Fruit fly (Drosophila melanogaster) whole organism, embryonic: ENCODE results near the gene deltaCOP.

Source experiments
- CG10543 ChIP-seq: fragments of 200-800 bp; sonication (Bioruptor generic); optimal IDR thresholded peaks from 3 replicates; lab custom pipeline; 2017; ENCODE audit warnings: missing biosample characterization, mild to moderate bottlenecking, missing genetic modification characterization, moderate library complexity
- CG10979 ChIP-seq: fragments of 200-800 bp; sonication (Bioruptor generic); optimal IDR thresholded peaks from 2 replicates; lab custom pipeline; 2018; ENCODE audit warnings: missing biosample characterization, mild to moderate bottlenecking, missing genetic modification characterization, moderate library complexity
- CG13624 ChIP-seq: fragments of 200-800 bp; sonication (Bioruptor generic); optimal IDR thresholded peaks from 2 replicates; lab custom pipeline; 2016; ENCODE audit warnings: missing biosample characterization, missing genetic modification characterization
- CG1603 ChIP-seq: fragments of 200-800 bp; sonication (Bioruptor generic); optimal IDR thresholded peaks from 2 replicates; lab custom pipeline; 2019; ENCODE audit warnings: missing biosample characterization, mild to moderate bottlenecking, missing genetic modification characterization, moderate library complexity
- CG1792 ChIP-seq: fragments of 200-800 bp; sonication (Bioruptor generic); optimal IDR thresholded peaks from 2 replicates; lab custom pipeline; 2016; ENCODE audit warnings: missing biosample characterization, missing genetic modification characterization
- CG18011 ChIP-seq: fragments of 200-800 bp; sonication (Bioruptor generic); optimal IDR thresholded peaks from 2 replicates; lab custom pipeline; 2017; ENCODE audit warnings: missing biosample characterization, missing genetic modification characterization, mild to moderate bottlenecking, moderate library complexity, missing genotype
- CG34376 ChIP-seq: fragments of 200-800 bp; sonication (Bioruptor generic); optimal IDR thresholded peaks from 2 replicates; lab custom pipeline; 2018; ENCODE audit warnings: missing biosample characterization, mild to moderate bottlenecking, missing genetic modification characterization
- CG43689 ChIP-seq: fragments of 200-800 bp; sonication (Bioruptor generic); IDR thresholded peaks from 2 replicates; pipeline ENCODE4 v1.3.6; 2022; ENCODE audit warnings: missing biosample characterization, missing genetic modification characterization
- CG4730 ChIP-seq: fragments of 200-800 bp; sonication (Bioruptor generic); IDR thresholded peaks from 2 replicates; pipeline ENCODE4 v1.3.6; 2022; ENCODE audit warnings: missing biosample characterization, missing genetic modification characterization
- CG5953 ChIP-seq: fragments of 200-800 bp; sonication (Bioruptor generic); IDR thresholded peaks from 2 replicates; pipeline ENCODE4 v1.3.6; 2022; ENCODE audit warnings: missing biosample characterization, missing genetic modification characterization
- CG6791 ChIP-seq: fragments of 200-800 bp; sonication (Bioruptor generic); IDR thresholded peaks from 3 replicates; pipeline ENCODE4 v1.3.6; 2022; ENCODE audit warnings: missing biosample characterization, missing genetic modification characterization; ENCODE audit not compliant: partially characterized antibody
- CG7357 ChIP-seq: fragments of 200-800 bp; sonication (Bioruptor generic); IDR thresholded peaks from 3 replicates; pipeline ENCODE4 v1.3.6; 2022; ENCODE audit warnings: missing biosample characterization, missing genetic modification characterization
- CG7372 ChIP-seq: fragments of 200-800 bp; sonication (Bioruptor generic); IDR thresholded peaks from 2 replicates; pipeline ENCODE4 v1.3.6; 2022; ENCODE audit warnings: missing biosample characterization, missing genetic modification characterization
- CHES-1-like ChIP-seq: fragments of 200-800 bp; sonication (Bioruptor generic); optimal IDR thresholded peaks from 2 replicates; lab custom pipeline; 2016; ENCODE audit warnings: missing biosample characterization, missing genetic modification characterization
- CoRest ChIP-seq: fragments of 200-800 bp; sonication (Bioruptor generic); optimal IDR thresholded peaks from 3 replicates; lab custom pipeline; 2018; ENCODE audit warnings: missing biosample characterization, mild to moderate bottlenecking, missing genetic modification characterization, moderate library complexity
- D19A ChIP-seq: fragments of 200-800 bp; optimal IDR thresholded peaks from 3 replicates; lab custom pipeline; 2019; ENCODE audit warnings: missing biosample characterization, mild to moderate bottlenecking, missing genetic modification characterization, moderate library complexity
- Elba2 ChIP-seq: fragments of 200-800 bp; sonication (Bioruptor generic); optimal IDR thresholded peaks from 3 replicates; lab custom pipeline; 2016; ENCODE audit warnings: missing biosample characterization, missing genetic modification characterization
- Fer1 ChIP-seq: fragments of 200-800 bp; sonication (Bioruptor generic); optimal IDR thresholded peaks from 2 replicates; lab custom pipeline; 2017; ENCODE audit warnings: missing biosample characterization, mild to moderate bottlenecking, missing genetic modification characterization
- Fer3 ChIP-seq: fragments of 200-800 bp; sonication (Bioruptor generic); optimal IDR thresholded peaks from 2 replicates; lab custom pipeline; 2018; ENCODE audit warnings: missing biosample characterization, mild to moderate bottlenecking, missing genetic modification characterization, moderate library complexity
- HHEX ChIP-seq: fragments of 200-800 bp; sonication (Bioruptor generic); optimal IDR thresholded peaks from 3 replicates; lab custom pipeline; 2017; ENCODE audit warnings: missing biosample characterization, mild to moderate bottlenecking, missing genetic modification characterization, missing genetic modification reagents
- HmgD ChIP-seq: fragments of 200-800 bp; sonication (Bioruptor generic); optimal IDR thresholded peaks from 3 replicates; lab custom pipeline; 2016; ENCODE audit warnings: missing biosample characterization, missing genetic modification characterization
- Meics ChIP-seq: fragments of 200-800 bp; sonication (Bioruptor generic); optimal IDR thresholded peaks from 2 replicates; lab custom pipeline; 2017; ENCODE audit warnings: missing biosample characterization, mild to moderate bottlenecking, missing genetic modification characterization
- NK7.1 ChIP-seq: fragments of 200-800 bp; sonication (Bioruptor generic); optimal IDR thresholded peaks from 3 replicates; lab custom pipeline; 2016; ENCODE audit warnings: missing biosample characterization, missing genetic modification characterization
- Oli ChIP-seq: fragments of 200-800 bp; sonication (Bioruptor generic); optimal IDR thresholded peaks from 2 replicates; lab custom pipeline; 2018; ENCODE audit warnings: missing biosample characterization, mild to moderate bottlenecking, missing genetic modification characterization, moderate library complexity
- Rx ChIP-seq: fragments of 200-800 bp; sonication (Bioruptor generic); IDR thresholded peaks from 2 replicates; pipeline ENCODE4 v1.3.6; 2022; ENCODE audit warnings: missing biosample characterization, missing genetic modification characterization
- Scr ChIP-seq: fragments of 200-800 bp; sonication (Bioruptor generic); IDR thresholded peaks from 2 replicates; pipeline ENCODE4 v1.3.6; 2022; ENCODE audit warnings: missing biosample characterization, missing genetic modification characterization; ENCODE audit not compliant: partially characterized antibody
- Six4 ChIP-seq: fragments of 200-800 bp; sonication (Bioruptor generic); optimal IDR thresholded peaks from 2 replicates; lab custom pipeline; 2016; ENCODE audit warnings: missing biosample characterization, missing genetic modification characterization
- Trl ChIP-seq, 3 experiments: fragments of >200 bp in 2 of 3; fragments of 200-800 bp in 1 of 3; sonication (Bioruptor generic) in 1 of 3; optimal IDR thresholded peaks; 2 replicates in 1 of 3; 3 replicates in 2 of 3; lab custom pipeline; 2016 to 2017; ENCODE audit warnings: missing biosample characterization in 1 of 3, missing genetic modification characterization in 1 of 3
- ash1 ChIP-seq: fragments of 200-800 bp; sonication (Bioruptor generic); optimal IDR thresholded peaks from 2 replicates; lab custom pipeline; 2018; ENCODE audit warnings: missing biosample characterization, mild to moderate bottlenecking, missing genetic modification characterization
- bowl ChIP-seq: fragments of 200-800 bp; sonication (Bioruptor generic); IDR thresholded peaks from 2 replicates; pipeline ENCODE4 v1.3.6; 2022; ENCODE audit warnings: missing biosample characterization, missing genetic modification characterization
- bsh ChIP-seq, 2 experiments: fragments of 200-800 bp; sonication (Bioruptor generic); optimal IDR thresholded peaks; 2 replicates each; lab custom pipeline; 2017 to 2018; ENCODE audit warnings: mild to moderate bottlenecking in 2 of 2, missing biosample characterization in 2 of 2, missing genetic modification characterization in 2 of 2, moderate library complexity in 1 of 2
- cad ChIP-seq: fragments of >200 bp; optimal IDR thresholded peaks from 2 replicates; lab custom pipeline; 2017; ENCODE audit warnings: missing biosample characterization, missing genetic modification characterization
- cg ChIP-seq: fragments of 200-800 bp; sonication (Bioruptor generic); optimal IDR thresholded peaks from 3 replicates; lab custom pipeline; 2019; ENCODE audit warnings: missing biosample characterization, mild to moderate bottlenecking, missing genetic modification characterization, moderate library complexity
- ci ChIP-seq: fragments of 200-800 bp; sonication (Bioruptor generic); IDR thresholded peaks from 3 replicates; pipeline ENCODE4 v1.3.6; 2022; ENCODE audit warnings: missing biosample characterization, missing genetic modification characterization
- da ChIP-seq: fragments of 200-800 bp; sonication (Bioruptor generic); optimal IDR thresholded peaks from 2 replicates; lab custom pipeline; 2016; ENCODE audit warnings: missing biosample characterization, missing genetic modification characterization
- dmrt99B ChIP-seq: fragments of 200-800 bp; sonication (Bioruptor generic); optimal IDR thresholded peaks from 2 replicates; lab custom pipeline; 2018; ENCODE audit warnings: missing biosample characterization, mild to moderate bottlenecking, missing genetic modification characterization, moderate library complexity
- exex ChIP-seq: fragments of 200-800 bp; sonication (Bioruptor generic); optimal IDR thresholded peaks from 4 replicates; lab custom pipeline; 2018; ENCODE audit warnings: missing biosample characterization, mild to moderate bottlenecking, missing genetic modification characterization, moderate library complexity
- fd64A ChIP-seq: fragments of 200-800 bp; sonication (Bioruptor generic); optimal IDR thresholded peaks from 3 replicates; lab custom pipeline; 2018; ENCODE audit warnings: missing biosample characterization, mild to moderate bottlenecking, missing genetic modification characterization
- hbn ChIP-seq: fragments of 200-800 bp; sonication (Bioruptor generic); IDR thresholded peaks from 2 replicates; pipeline ENCODE4 v1.3.6; 2022; ENCODE audit warnings: missing biosample characterization, missing genetic modification characterization; ENCODE audit not compliant: partially characterized antibody
- hth ChIP-seq: fragments of >200 bp; optimal IDR thresholded peaks from 2 replicates; lab custom pipeline; 2017; ENCODE audit warnings: inconsistent platforms
- jigr1 ChIP-seq: fragments of 200-800 bp; sonication (Bioruptor generic); IDR thresholded peaks from 3 replicates; pipeline ENCODE4 v1.3.6; 2022; ENCODE audit warnings: missing biosample characterization, missing genetic modification characterization
- jumu ChIP-seq: fragments of 200-800 bp; sonication (Bioruptor generic); optimal IDR thresholded peaks from 3 replicates; lab custom pipeline; 2016; ENCODE audit warnings: missing biosample characterization, missing genetic modification characterization
- nerfin-1 ChIP-seq: fragments of 200-800 bp; sonication (Bioruptor generic); optimal IDR thresholded peaks from 3 replicates; lab custom pipeline; 2019; ENCODE audit warnings: missing biosample characterization, mild to moderate bottlenecking, missing genetic modification characterization, moderate library complexity
- otp ChIP-seq: fragments of 200-800 bp; sonication (Bioruptor generic); IDR thresholded peaks from 3 replicates; pipeline ENCODE4, ENCODE4 v1.3.6; 2022; ENCODE audit warnings: missing biosample characterization, missing genetic modification characterization
- salm ChIP-seq: fragments of 200-800 bp; sonication (Bioruptor generic); optimal IDR thresholded peaks from 2 replicates; lab custom pipeline; 2018; ENCODE audit warnings: missing biosample characterization, mild to moderate bottlenecking, missing genetic modification characterization
- slou ChIP-seq: fragments of 200-800 bp; sonication (Bioruptor generic); optimal IDR thresholded peaks from 3 replicates; lab custom pipeline; 2016; ENCODE audit warnings: missing biosample characterization, missing genetic modification characterization
- sug ChIP-seq: fragments of 200-800 bp; optimal IDR thresholded peaks from 2 replicates; lab custom pipeline; 2019; ENCODE audit warnings: missing biosample characterization, mild to moderate bottlenecking, missing genetic modification characterization, moderate library complexity
- usp ChIP-seq: fragments of >200 bp; optimal IDR thresholded peaks from 2 replicates; lab custom pipeline; 2017; ENCODE audit warnings: missing biosample characterization, missing genetic modification characterization
- wdn ChIP-seq: fragments of 200-800 bp; sonication (Bioruptor generic); IDR thresholded peaks from 2 replicates; pipeline ENCODE4 v1.3.6; 2022; ENCODE audit warnings: missing biosample characterization, missing genetic modification characterization
- wek ChIP-seq: fragments of 200-800 bp; sonication (Bioruptor generic); optimal IDR thresholded peaks from 3 replicates; lab custom pipeline; 2018; ENCODE audit warnings: missing biosample characterization, mild to moderate bottlenecking, missing genetic modification characterization, moderate library complexity

Gene deltaCOP

DNA sequence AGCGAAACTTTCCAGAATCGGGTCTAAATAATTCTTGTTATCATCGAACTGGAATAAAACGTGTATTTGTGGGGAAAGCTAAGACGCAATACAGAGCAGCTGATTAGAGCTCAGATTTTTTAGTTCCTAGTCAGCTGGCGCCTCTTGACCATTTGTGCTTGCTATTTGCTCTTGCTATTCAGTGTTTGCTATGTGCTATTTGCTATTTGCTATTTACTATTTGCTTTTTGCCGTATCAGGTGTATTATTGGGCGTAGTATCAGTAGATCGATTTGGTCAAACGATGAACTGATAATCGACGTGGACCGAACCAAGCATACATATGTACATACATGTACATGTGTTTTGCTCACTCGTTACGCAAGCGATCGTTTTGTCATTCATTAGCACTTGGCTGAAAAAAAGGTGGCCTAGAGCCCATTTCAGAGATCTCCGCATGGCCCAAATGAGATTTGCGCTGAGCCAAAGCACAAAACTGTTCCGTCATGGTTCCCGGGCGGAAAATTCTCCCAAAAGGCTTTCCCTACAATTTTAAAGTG lies 16.1 kb downstream of the deltaCOP start (continued):
- TF ChIP-seq CG10543 (GFP tag; lab: Kevin White, UChicago) (peak; percentile 80), fd64A (GFP tag; lab: Kevin White, UChicago) (no peak), sug (tag; lab: Kevin White, UChicago) (peak; percentile 61), bsh (GFP tag; optimal IDR thresholded peaks at IDR 0.05; lab: Kevin White, UChicago) (peak in 1 of 2 experiments; percentile 52), Fer3 (tag; lab: Kevin White, UChicago) (peak; percentile 62), nerfin-1 (tag; lab: Kevin White, UChicago) (no peak), otp (GFP tag; lab: Robert Waterston, UW) (peak; percentile 33; the same call in 1 of the 3 replicates), Elba2 (GFP tag; lab: Kevin White, UChicago) (no peak), ash1 (GFP tag; lab: Kevin White, UChicago) (peak; percentile 29), CG1792 (GFP tag; lab: Kevin White, UChicago) (peak; percentile 87), CoRest (tag; lab: Kevin White, UChicago) (peak; percentile 19), hth (lab: Kevin White, UChicago) (no peak), cg (GFP tag; lab: Kevin White, UChicago) (no peak), CG43689 (GFP tag; lab: Robert Waterston, UW) (peak; percentile 44; the same call in 1 of the 2 replicates), cad (no peak), dmrt99B (tag; lab: Kevin White, UChicago) (peak; percentile 41), Six4 (GFP tag; lab: Kevin White, UChicago) (no peak), CHES-1-like (peak; percentile 57), CG6791 (no peak), salm (tag; lab: Kevin White, UChicago) (no peak), usp (GFP tag; lab: Kevin White, UChicago) (no peak), CG13624 (GFP tag; lab: Kevin White, UChicago) (peak; percentile 28), Trl (optimal IDR thresholded peaks at IDR 0.05; lab: Kevin White, UChicago) (no peak), Trl (GFP tag; optimal IDR thresholded peaks at IDR 0.05; lab: Kevin White, UChicago) (peak; percentile 63), HHEX (GFP tag; lab: Kevin White, UChicago) (peak; percentile 70), NK7.1 (GFP tag; lab: Kevin White, UChicago) (no peak), Rx (no peak), wdn (GFP tag; lab: Robert Waterston, UW) (0 out of 2 replicates have a peak, but pooled peaks have one; percentile 36), CG34376 (GFP tag; lab: Kevin White, UChicago) (peak; percentile 73), Oli (tag; lab: Kevin White, UChicago) (no peak), CG7357 (no peak), Meics (GFP tag; lab: Kevin White, UChicago) (peak; percentile 71), CG18011 (GFP tag; lab: Kevin White, UChicago) (peak; percentile 25), ci (GFP tag; lab: Robert Waterston, UW) (peak; percentile 76; the same call in 2 of the 3 replicates), slou (GFP tag; lab: Kevin White, UChicago) (no peak), Scr (GFP tag; lab: Robert Waterston, UW) (no peak), exex (tag; lab: Kevin White, UChicago) (peak; percentile 72), wek (GFP tag; lab: Kevin White, UChicago) (peak; percentile 47), D19A (tag; lab: Kevin White, UChicago) (no peak), CG5953 (GFP tag; lab: Robert Waterston, UW) (0 out of 2 replicates have a peak, but pooled peaks have one; percentile 31), HmgD (no peak), hbn (no peak), CG7372 (GFP tag; lab: Robert Waterston, UW) (no peak), bowl (GFP tag; lab: Robert Waterston, UW) (no peak), jumu (GFP tag; lab: Kevin White, UChicago) (no peak), CG4730 (GFP tag; lab: Robert Waterston, UW) (no peak), Fer1 (peak; percentile 67), CG1603 (peak; percentile 65), jigr1 (GFP tag; lab: Robert Waterston, UW) (no peak), da (GFP tag; lab: Kevin White, UChicago) (peak; percentile 54), CG10979 (tag; lab: Kevin White, UChicago) (no peak)
